Worm (Caenorhabditis elegans): ENCODE results near the gene Y55F3BR.2.

The Y55F3BR.2 gene

ce11 chrIV:842630-843029 lies 16.1 kb upstream of the Y55F3BR.2 start (continued):
- TF ChIP-seq tbx-2 (tag; optimal IDR thresholded peaks at IDR 0.05): peak; percentile 34
- peak; percentile 30 for TF ChIP-seq C38D4.7 (GFP tag; optimal IDR thresholded peaks at IDR 0.05)
- peak; percentile 69 for TF ChIP-seq unc-3 (GFP tag; conservative IDR thresholded peaks at IDR 0.05)
- no peak for TF ChIP-seq unc-3 (tag; optimal IDR thresholded peaks at IDR 0.05)
- peak; percentile 57 for TF ChIP-seq Y22D7AL.16 (tag; optimal IDR thresholded peaks at IDR 0.05)
- no peak for TF ChIP-seq unc-86 (tag; optimal IDR thresholded peaks at IDR 0.05)
- TF ChIP-seq dve-1 (tag; optimal IDR thresholded peaks at IDR 0.05): peak; percentile 12
- TF ChIP-seq F13H6.1 (tag; optimal IDR thresholded peaks at IDR 0.05): peak; percentile 39
- TF ChIP-seq C08G9.2 (tag; optimal IDR thresholded peaks at IDR 0.05): peak; percentile 14
- no peak for TF ChIP-seq hlh-15 (tag; optimal IDR thresholded peaks at IDR 0.05)
- no peak for TF ChIP-seq mec-3 (tag; optimal IDR thresholded peaks at IDR 0.05; ENCODE audit: borderline replicate concordance)
- TF ChIP-seq ceh-24 (tag; optimal IDR thresholded peaks at IDR 0.05): no peak
- no peak for TF ChIP-seq ttx-3 (tag; optimal IDR thresholded peaks at IDR 0.05)
- TF ChIP-seq syd-9 (tag; optimal IDR thresholded peaks at IDR 0.05): no peak
- TF ChIP-seq ceh-18 (tag; optimal IDR thresholded peaks at IDR 0.05): no peak
- no peak for TF ChIP-seq nhr-11 (tag; optimal IDR thresholded peaks at IDR 0.05)
- TF ChIP-seq unc-42 (tag; optimal IDR thresholded peaks at IDR 0.05): no peak
- TF ChIP-seq odd-2 (tag; optimal IDR thresholded peaks at IDR 0.05): no peak
- TF ChIP-seq nhr-232 (tag; optimal IDR thresholded peaks at IDR 0.05): peak; percentile 39
- no peak for TF ChIP-seq T23F11.4 (GFP tag; optimal IDR thresholded peaks at IDR 0.05)
- TF ChIP-seq K02D7.2 (tag; optimal IDR thresholded peaks at IDR 0.05): no peak
- TF ChIP-seq dmd-4 (tag; optimal IDR thresholded peaks at IDR 0.05; ENCODE audit: borderline replicate concordance): no peak
- peak; percentile 13 for TF ChIP-seq ref-2 (tag; optimal IDR thresholded peaks at IDR 0.05)
- TF ChIP-seq ceh-6 (GFP tag; optimal IDR thresholded peaks at IDR 0.05): peak; percentile 61
- TF ChIP-seq che-1 (tag; optimal IDR thresholded peaks at IDR 0.05): peak; percentile 53
- no peak for TF ChIP-seq ceh-9 (tag; optimal IDR thresholded peaks at IDR 0.05)
- peak; percentile 23 for TF ChIP-seq madf-2 (tag; optimal IDR thresholded peaks at IDR 0.05)
- no peak for TF ChIP-seq npax-4 (tag; optimal IDR thresholded peaks at IDR 0.05)
- TF ChIP-seq ceh-2 (tag; optimal IDR thresholded peaks at IDR 0.05): no peak
- peak; percentile 6 for TF ChIP-seq K09A11.1 (tag; optimal IDR thresholded peaks at IDR 0.05; ENCODE audit: insufficient read depth)
- TF ChIP-seq pros-1 (tag; optimal IDR thresholded peaks at IDR 0.05): no peak
- peak; percentile 14 for TF ChIP-seq ceh-34 (tag; optimal IDR thresholded peaks at IDR 0.05)
- peak; percentile 58 for TF ChIP-seq sox-4 (tag; optimal IDR thresholded peaks at IDR 0.05)
- TF ChIP-seq zip-5 (tag; optimal IDR thresholded peaks at IDR 0.05): no peak
- no peak for TF ChIP-seq ceh-45 (GFP tag; IDR thresholded peaks at IDR 0.05)
- TF ChIP-seq hlh-30 (tag; optimal IDR thresholded peaks at IDR 0.05; ENCODE audit: insufficient read depth): no peak
- TF ChIP-seq hlh-6 (tag; optimal IDR thresholded peaks at IDR 0.05): peak; percentile 33
- TF ChIP-seq elt-4 (tag; optimal IDR thresholded peaks at IDR 0.05): no peak
- TF ChIP-seq unc-55 (GFP tag; optimal IDR thresholded peaks at IDR 0.05): no peak

- TF ChIP-seq madf-2 (tag; optimal IDR thresholded peaks at IDR 0.05): no peak
- TF ChIP-seq ama-1 (optimal IDR thresholded peaks at IDR 0.05): no peak
- no peak for TF ChIP-seq ceh-48 (tag; optimal IDR thresholded peaks at IDR 0.05)
- no peak for TF ChIP-seq pha-4 (tag; optimal IDR thresholded peaks at IDR 0.05)
- no peak for TF ChIP-seq elt-2 (tag; optimal IDR thresholded peaks at IDR 0.05)
- TF ChIP-seq ceh-34 (tag; optimal IDR thresholded peaks at IDR 0.05): no peak
- no peak for TF ChIP-seq pha-2 (tag; optimal IDR thresholded peaks at IDR 0.05)
- TF ChIP-seq tbx-7 (tag; optimal IDR thresholded peaks at IDR 0.05): no peak
- no peak for TF ChIP-seq mec-3 (tag; optimal IDR thresholded peaks at IDR 0.05; ENCODE audit: borderline replicate concordance)
- TF ChIP-seq ets-4 (tag; optimal IDR thresholded peaks at IDR 0.05): no peak
- TF ChIP-seq rnt-1 (tag; optimal IDR thresholded peaks at IDR 0.05): no peak
- no peak for TF ChIP-seq sox-2 (GFP tag; IDR thresholded peaks at IDR 0.05)
- TF ChIP-seq sox-4 (tag; optimal IDR thresholded peaks at IDR 0.05): no peak
- no peak for TF ChIP-seq ceh-6 (GFP tag; optimal IDR thresholded peaks at IDR 0.05)
- TF ChIP-seq nhr-232 (tag; optimal IDR thresholded peaks at IDR 0.05): no peak
- no peak for TF ChIP-seq ceh-9 (tag; optimal IDR thresholded peaks at IDR 0.05)
These were observed 13.5 kb upstream of the Y55F3BR.2 start, which contains the start of gene lgc-33 for ce11 chrIV:845198-845597. Gene lgc-33, plus strand, starts transcription at chrIV:845498.

All from whole organism, late embryonic.